Worm (Caenorhabditis elegans) whole organism, L4 larva: ENCODE measurements around the gene mrpl-32.

Experiments used
- F10B5.3 ChIP-seq: sonication (generic microtip); optimal IDR thresholded peaks from 2 replicates; lab custom pipeline; 2016; ENCODE audit warnings: mild to moderate bottlenecking, missing genetic modification characterization, missing compliant biosample characterization
- F26F4.8 ChIP-seq: fragments of 200-800 bp; sonication (Bioruptor generic); conservative IDR thresholded peaks from 2 replicates; pipeline ENCODE4 v1.3.6; 2022; ENCODE audit warnings: missing genetic modification characterization, missing compliant biosample characterization
- F37D6.2 ChIP-seq: sonication (generic microtip); optimal IDR thresholded peaks from 2 replicates; lab custom pipeline; 2016; ENCODE audit warnings: mild to moderate bottlenecking, missing genetic modification characterization, missing compliant biosample characterization
- T26A8.4 ChIP-seq: fragments of 200-800 bp; sonication (Bioruptor generic); IDR thresholded peaks from 2 replicates; pipeline ENCODE4 v1.3.6; 2022; ENCODE audit warnings: missing genetic modification characterization, missing compliant biosample characterization
- Y105C5A.15 ChIP-seq: fragments of 200-800 bp; sonication (Bioruptor generic); IDR thresholded peaks from 2 replicates; pipeline ENCODE4 v1.3.6; 2022; ENCODE audit warnings: missing genetic modification characterization, missing compliant biosample characterization
- ZK546.5 ChIP-seq, 2 experiments: sonication (generic microtip); optimal IDR thresholded peaks; 2 replicates each; lab custom pipeline; 2017; ENCODE audit warnings: missing biosample characterization in 2 of 2, missing genetic modification characterization in 2 of 2
- ama-1 ChIP-seq: fragments of 150-350 bp; optimal IDR thresholded peaks from 2 replicates; lab custom pipeline; 2014; ENCODE audit warnings: inconsistent platforms, mixed read lengths
- attf-4 ChIP-seq: sonication (generic microtip); optimal IDR thresholded peaks from 3 replicates; lab custom pipeline; 2017; ENCODE audit warnings: missing biosample characterization, missing genetic modification characterization
- ceh-44 ChIP-seq: fragments of 200-800 bp; sonication (Bioruptor generic); IDR thresholded peaks from 2 replicates; pipeline ENCODE4 v1.3.6; 2022; ENCODE audit warnings: missing genetic modification reagents, missing genetic modification characterization, missing compliant biosample characterization
- ceh-62 ChIP-seq: sonication (generic microtip); optimal IDR thresholded peaks from 2 replicates; lab custom pipeline; 2017; ENCODE audit warnings: missing biosample characterization, missing genetic modification characterization
- cey-2 ChIP-seq: sonication (generic microtip); optimal IDR thresholded peaks from 3 replicates; lab custom pipeline; 2017; ENCODE audit warnings: missing genetic modification characterization, mild to moderate bottlenecking, missing compliant biosample characterization, antibody characterized with exemption, borderline replicate concordance; ENCODE audit not compliant: insufficient read depth
- duxl-1 ChIP-seq: sonication (generic microtip); optimal IDR thresholded peaks from 2 replicates; lab custom pipeline; 2016; ENCODE audit warnings: mild to moderate bottlenecking, missing genetic modification characterization, moderate library complexity, missing compliant biosample characterization; ENCODE audit not compliant: poor library complexity
- egl-43 ChIP-seq: fragments of 200-800 bp; sonication (Bioruptor generic); IDR thresholded peaks from 2 replicates; pipeline ENCODE4 v1.3.6; 2022; ENCODE audit warnings: missing genetic modification reagents, missing genetic modification characterization, missing compliant biosample characterization
- fkh-10 ChIP-seq: fragments of 150-350 bp; optimal IDR thresholded peaks from 2 replicates; lab custom pipeline; 2014; ENCODE audit warnings: missing biosample characterization, missing genetic modification reagents, missing genetic modification characterization
- hmg-1.1 ChIP-seq: fragments of 200-800 bp; sonication (Bioruptor generic); IDR thresholded peaks from 2 replicates; pipeline ENCODE4 v1.3.6; 2022; ENCODE audit warnings: missing genetic modification reagents, missing genetic modification characterization, missing compliant biosample characterization
- lim-7 ChIP-seq: fragments of 200-800 bp; sonication (Bioruptor generic); IDR thresholded peaks from 2 replicates; pipeline ENCODE4 v1.3.6; 2022; ENCODE audit warnings: missing genetic modification characterization, missing compliant biosample characterization
- lin-13 ChIP-seq: fragments of 150-350 bp; optimal IDR thresholded peaks from 2 replicates; lab custom pipeline; 2014; ENCODE audit warnings: missing biosample characterization, missing genetic modification reagents, missing genetic modification characterization
- lin-15B ChIP-seq: fragments of 150-350 bp; sonication (generic microtip); optimal IDR thresholded peaks from 3 replicates; lab custom pipeline; 2014; ENCODE audit warnings: missing biosample characterization, missing genetic modification characterization
- lin-38 ChIP-seq: fragments of 200-800 bp; sonication (Bioruptor generic); IDR thresholded peaks from 2 replicates; pipeline ENCODE4 v1.3.6; 2022; ENCODE audit warnings: missing genetic modification reagents, missing genetic modification characterization, missing compliant biosample characterization
- lsy-2 ChIP-seq, 2 experiments: fragments of 150-350 bp in 1 of 2; sonication (generic microtip) in 1 of 2; optimal IDR thresholded peaks; 2 replicates each; lab custom pipeline; 2014 to 2017; ENCODE audit warnings: missing biosample characterization in 2 of 2, missing genetic modification characterization in 2 of 2
- madf-9 ChIP-seq: fragments of 200-800 bp; sonication (Bioruptor generic); conservative IDR thresholded peaks from 2 replicates; pipeline ENCODE4 v1.3.6; 2022; ENCODE audit warnings: missing genetic modification reagents, missing genetic modification characterization, missing compliant biosample characterization
- mdt-29 ChIP-seq: fragments of 200-800 bp; sonication (Bioruptor generic); IDR thresholded peaks from 2 replicates; pipeline ENCODE4 v1.3.6; 2022; ENCODE audit warnings: missing genetic modification reagents, missing genetic modification characterization, missing compliant biosample characterization
- nhr-102 ChIP-seq: sonication (generic microtip); optimal IDR thresholded peaks from 2 replicates; lab custom pipeline; 2016; ENCODE audit warnings: mild to moderate bottlenecking, missing genetic modification characterization, moderate library complexity, missing compliant biosample characterization
- nhr-11 ChIP-seq: fragments of 150-350 bp; optimal IDR thresholded peaks from 2 replicates; lab custom pipeline; 2014; ENCODE audit warnings: missing biosample characterization, missing genetic modification characterization
- nhr-111 ChIP-seq: fragments of 200-800 bp; sonication (Bioruptor generic); optimal IDR thresholded peaks from 2 replicates; lab custom pipeline; 2018; ENCODE audit warnings: mild to moderate bottlenecking, missing genetic modification characterization, missing compliant biosample characterization
- nhr-25 ChIP-seq: sonication (generic microtip); optimal IDR thresholded peaks from 2 replicates; lab custom pipeline; 2017; ENCODE audit warnings: missing genetic modification characterization, mild to moderate bottlenecking, missing compliant biosample characterization, antibody characterized with exemption, moderate library complexity, borderline replicate concordance; ENCODE audit not compliant: insufficient read depth
- nhr-28 ChIP-seq: fragments of 150-350 bp; optimal IDR thresholded peaks from 2 replicates; lab custom pipeline; 2014; ENCODE audit warnings: missing biosample characterization, missing genetic modification characterization
- nhr-41 ChIP-seq: fragments of 200-800 bp; sonication (Bioruptor generic); IDR thresholded peaks from 2 replicates; pipeline ENCODE4 v1.3.6; 2022; ENCODE audit warnings: missing genetic modification reagents, missing genetic modification characterization, missing compliant biosample characterization
- nhr-48 ChIP-seq: sonication (generic microtip); optimal IDR thresholded peaks from 2 replicates; lab custom pipeline; 2016; ENCODE audit warnings: mild to moderate bottlenecking, missing genetic modification characterization, missing compliant biosample characterization
- nhr-76 ChIP-seq: fragments of 150-350 bp; optimal IDR thresholded peaks from 2 replicates; lab custom pipeline; 2014; ENCODE audit warnings: missing biosample characterization, missing genetic modification characterization
- nhr-77 ChIP-seq: fragments of 150-350 bp; optimal IDR thresholded peaks from 2 replicates; lab custom pipeline; 2014; ENCODE audit warnings: missing biosample characterization, missing genetic modification characterization
- php-3 ChIP-seq: fragments of 200-800 bp; sonication (Bioruptor generic); IDR thresholded peaks from 2 replicates; pipeline ENCODE4 v1.3.6; 2022; ENCODE audit warnings: missing genetic modification reagents, missing genetic modification characterization, missing compliant biosample characterization
- pqm-1 ChIP-seq: sonication (generic microtip); optimal IDR thresholded peaks from 2 replicates; lab custom pipeline; 2017; ENCODE audit warnings: missing biosample characterization, missing genetic modification characterization
- rbr-2 ChIP-seq: sonication (generic microtip); optimal IDR thresholded peaks from 2 replicates; lab custom pipeline; 2016; ENCODE audit warnings: missing genotype, missing genetic modification characterization, missing compliant biosample characterization
- set-16 ChIP-seq: fragments of 200-800 bp; sonication (Bioruptor generic); IDR thresholded peaks from 2 replicates; pipeline ENCODE4 v1.3.6; 2022; ENCODE audit warnings: missing genetic modification reagents, missing genetic modification characterization, missing compliant biosample characterization
- skn-1 ChIP-seq: fragments of 150-350 bp; optimal IDR thresholded peaks from 2 replicates; lab custom pipeline; 2014; ENCODE audit warnings: missing biosample characterization, missing genetic modification characterization
- snpc-1.2 ChIP-seq: fragments of 200-800 bp; sonication (Bioruptor generic); IDR thresholded peaks from 2 replicates; pipeline ENCODE4 v1.3.6; 2022; ENCODE audit warnings: missing genetic modification reagents, missing genetic modification characterization, missing compliant biosample characterization
- snpc-4 ChIP-seq: fragments of 150-350 bp; optimal IDR thresholded peaks from 2 replicates; lab custom pipeline; 2014; ENCODE audit warnings: missing biosample characterization, missing genetic modification characterization
- spr-3 ChIP-seq: fragments of 200-800 bp; sonication (Bioruptor generic); optimal IDR thresholded peaks from 2 replicates; lab custom pipeline; 2018; ENCODE audit warnings: mild to moderate bottlenecking, missing genetic modification characterization, missing compliant biosample characterization
- unc-130 ChIP-seq: sonication (generic microtip); optimal IDR thresholded peaks from 2 replicates; lab custom pipeline; 2016; ENCODE audit warnings: missing genetic modification reagents, missing genetic modification characterization, missing compliant biosample characterization
- unc-39 ChIP-seq: sonication (generic microtip); optimal IDR thresholded peaks from 2 replicates; lab custom pipeline; 2017; ENCODE audit warnings: missing biosample characterization, missing genetic modification characterization
- unc-62 ChIP-seq, 3 experiments: fragments of 150-350 bp in 1 of 3; sonication (generic microtip); optimal IDR thresholded peaks in 2 of 3; peaks in 1 of 3; 1 replicate in 1 of 3; 2 replicates in 2 of 3; lab custom pipeline; 2014 to 2017; ENCODE audit warnings: missing biosample characterization in 3 of 3, missing genetic modification characterization in 3 of 3, missing genetic modification reagents in 3 of 3, missing genotype in 1 of 3
- vab-7 ChIP-seq: fragments of 200-800 bp; sonication (Bioruptor generic); IDR thresholded peaks from 2 replicates; pipeline ENCODE4 v1.3.6; 2022; ENCODE audit warnings: missing genetic modification reagents, missing genetic modification characterization, missing compliant biosample characterization
- zfp-2 ChIP-seq: sonication (generic microtip); optimal IDR thresholded peaks from 2 replicates; lab custom pipeline; 2016; ENCODE audit warnings: mild to moderate bottlenecking, missing genetic modification characterization, missing compliant biosample characterization
- zfp-3 ChIP-seq: fragments of 200-800 bp; sonication (Bioruptor generic); conservative IDR thresholded peaks from 2 replicates; pipeline ENCODE4 v1.3.6; 2022; ENCODE audit warnings: missing genetic modification reagents, missing genetic modification characterization, missing compliant biosample characterization
- zip-2 ChIP-seq: fragments of 150-350 bp; optimal IDR thresholded peaks from 2 replicates; lab custom pipeline; 2014; ENCODE audit warnings: missing biosample characterization, missing genetic modification characterization

Gene mrpl-32

ce11 chrIII:8443557-8444131, 5.9 kb upstream of the mrpl-32 start, which contains the start of gene ufbp-1 (continued):
- TF ChIP-seq cey-2 (tag; lab: Kevin White, UChicago) (no peak), ZK546.5 (tag; optimal IDR thresholded peaks at IDR 0.05; lab: Kevin White, UChicago) (no peak), zfp-3 (GFP tag; lab: Robert Waterston, UW) (peak; percentile 96), nhr-11 (no peak), fkh-10 (GFP tag; lab: Kevin White, UChicago) (no peak), zip-2 (tag; lab: Kevin White, UChicago) (peak; percentile 38), zfp-2 (tag; lab: Kevin White, UChicago) (no peak), nhr-41 (GFP tag; lab: Robert Waterston, UW) (peak; percentile 78; the same call in 1 of the 2 replicates), unc-130 (GFP tag; lab: Kevin White, UChicago) (peak; percentile 58), ceh-44 (peak; percentile 14; the same call in 1 of the 2 replicates), pqm-1 (tag; lab: Kevin White, UChicago) (no peak), set-16 (GFP tag; lab: Robert Waterston, UW) (no peak), nhr-77 (tag; lab: Kevin White, UChicago) (no peak), nhr-25 (no peak), snpc-4 (no peak), spr-3 (GFP tag; lab: Kevin White, UChicago) (peak; percentile 57), vab-7 (GFP tag; lab: Robert Waterston, UW) (no peak; the same call in 1 of the 2 replicates), mdt-29 (GFP tag; lab: Robert Waterston, UW) (0 out of 2 replicates have a peak, but pooled peaks have one; percentile 38), unc-62 (GFP tag; optimal IDR thresholded peaks at IDR 0.05 in 1 of 2; lab: Kevin White, UChicago) (no peak), unc-62 (tag; optimal IDR thresholded peaks at IDR 0.05; lab: Kevin White, UChicago) (no peak), php-3 (GFP tag; lab: Robert Waterston, UW) (peak; percentile 79), ceh-62 (tag; lab: Kevin White, UChicago) (no peak), rbr-2 (peak; percentile 26), lin-13 (GFP tag; lab: Kevin White, UChicago) (peak; percentile 84)
- TF ChIP-seq, all 104 proteins: peak for 61

- TF ChIP-seq nhr-48 (tag; lab: Kevin White, UChicago) (no peak), nhr-28 (tag; lab: Kevin White, UChicago) (no peak), madf-9 (GFP tag; lab: Robert Waterston, UW) (no peak), nhr-111 (GFP tag; lab: Kevin White, UChicago) (no peak), nhr-102 (tag; lab: Kevin White, UChicago) (no peak), zfp-2 (tag; lab: Kevin White, UChicago) (no peak), nhr-77 (tag; lab: Kevin White, UChicago) (no peak), unc-39 (tag; lab: Kevin White, UChicago) (no peak), ama-1 (lab: Kevin White, UChicago) (no peak), F10B5.3 (tag; lab: Kevin White, UChicago) (no peak), lin-13 (GFP tag; lab: Kevin White, UChicago) (no peak), nhr-11 (no peak), duxl-1 (no peak), lsy-2 (tag; optimal IDR thresholded peaks at IDR 0.05; lab: Kevin White, UChicago) (no peak), lin-15B (no peak), lim-7 (GFP tag; lab: Robert Waterston, UW) (no peak), lin-38 (peak; percentile 35), pqm-1 (tag; lab: Kevin White, UChicago) (no peak), set-16 (GFP tag; lab: Robert Waterston, UW) (peak; percentile 20), snpc-1.2 (no peak), attf-4 (no peak), egl-43 (GFP tag; lab: Robert Waterston, UW) (no peak), T26A8.4 (GFP tag; lab: Robert Waterston, UW) (no peak), ceh-62 (tag; lab: Kevin White, UChicago) (no peak), nhr-76 (tag; lab: Kevin White, UChicago) (no peak), rbr-2 (no peak), F37D6.2 (no peak), skn-1 (no peak), Y105C5A.15 (0 out of 2 replicates have a peak, but pooled peaks have one; percentile 19), vab-7 (GFP tag; lab: Robert Waterston, UW) (no peak), zip-2 (tag; lab: Kevin White, UChicago) (no peak), unc-62 (GFP tag; optimal IDR thresholded peaks at IDR 0.05 in 1 of 2; lab: Kevin White, UChicago) (peak in 1 of 2 experiments; percentile 82), unc-62 (tag; optimal IDR thresholded peaks at IDR 0.05; lab: Kevin White, UChicago) (no peak), hmg-1.1 (GFP tag; lab: Robert Waterston, UW) (no peak), F26F4.8 (GFP tag; lab: Robert Waterston, UW) (no peak)
These were observed 5.0 kb upstream of the mrpl-32 start for ce11 chrIII:8444433-8445090.
